Fruit fly (Drosophila melanogaster) whole organism, embryonic: ENCODE measurements around the gene CG43880.

ENCODE experiments used
- Ada2b ChIP-seq: fragments of 200-800 bp; sonication (Bioruptor generic); IDR thresholded peaks from 2 replicates; pipeline ENCODE4 v1.3.6; 2022; ENCODE audit warnings: missing biosample characterization, missing genetic modification characterization
- Antp ChIP-seq: fragments of 200-800 bp; sonication (Bioruptor generic); optimal IDR thresholded peaks from 3 replicates; lab custom pipeline; 2016; ENCODE audit warnings: missing biosample characterization, missing genetic modification characterization
- Bteb2 ChIP-seq: fragments of 200-800 bp; sonication (Bioruptor generic); optimal IDR thresholded peaks from 2 replicates; lab custom pipeline; 2016; ENCODE audit warnings: missing biosample characterization, missing genetic modification characterization
- CG1024 ChIP-seq: fragments of 200-800 bp; sonication (Bioruptor generic); IDR thresholded peaks from 2 replicates; pipeline ENCODE4 v1.3.6; 2022; ENCODE audit warnings: missing biosample characterization, missing genetic modification characterization
- CG10366 ChIP-seq: fragments of 200-800 bp; sonication (Bioruptor generic); IDR thresholded peaks from 2 replicates; pipeline ENCODE4 v1.3.6; 2022; ENCODE audit warnings: missing biosample characterization, missing genetic modification characterization
- CG11398 ChIP-seq: fragments of 200-800 bp; sonication (Bioruptor generic); optimal IDR thresholded peaks from 2 replicates; lab custom pipeline; 2016; ENCODE audit warnings: missing biosample characterization, missing genetic modification characterization
- CG11696 ChIP-seq: fragments of 200-800 bp; sonication (Bioruptor generic); IDR thresholded peaks from 2 replicates; pipeline ENCODE4 v1.3.6; 2022; ENCODE audit warnings: missing biosample characterization, missing genetic modification characterization
- CG12236 ChIP-seq: fragments of 200-800 bp; sonication (Bioruptor generic); optimal IDR thresholded peaks from 2 replicates; lab custom pipeline; 2016; ENCODE audit warnings: missing biosample characterization, missing genetic modification characterization
- CG1233 ChIP-seq: fragments of 200-800 bp; sonication (Bioruptor generic); optimal IDR thresholded peaks from 4 replicates; lab custom pipeline; 2018; ENCODE audit warnings: missing biosample characterization, mild to moderate bottlenecking, missing genetic modification characterization
- CG14014 ChIP-seq: fragments of 200-800 bp; sonication (Bioruptor generic); IDR thresholded peaks from 2 replicates; pipeline ENCODE4 v1.3.6; 2022; ENCODE audit warnings: missing biosample characterization, missing genetic modification characterization
- CG1603 ChIP-seq: fragments of 200-800 bp; sonication (Bioruptor generic); optimal IDR thresholded peaks from 2 replicates; lab custom pipeline; 2019; ENCODE audit warnings: missing biosample characterization, mild to moderate bottlenecking, missing genetic modification characterization, moderate library complexity
- CG17568 ChIP-seq: fragments of 200-800 bp; sonication (Bioruptor generic); optimal IDR thresholded peaks from 2 replicates; lab custom pipeline; 2018; ENCODE audit warnings: missing biosample characterization, mild to moderate bottlenecking, missing genetic modification characterization, moderate library complexity
- CG18262 ChIP-seq: fragments of 200-800 bp; optimal IDR thresholded peaks from 3 replicates; lab custom pipeline; 2019; ENCODE audit warnings: missing biosample characterization, mild to moderate bottlenecking, missing genetic modification characterization, moderate library complexity
- CG18764 ChIP-seq: fragments of 200-800 bp; sonication (Bioruptor generic); optimal IDR thresholded peaks from 3 replicates; lab custom pipeline; 2016; ENCODE audit warnings: missing biosample characterization, missing genetic modification characterization
- CG2129 ChIP-seq: fragments of 200-800 bp; sonication (Bioruptor generic); IDR thresholded peaks from 2 replicates; pipeline ENCODE4 v1.3.6; 2022; ENCODE audit warnings: missing biosample characterization, missing genetic modification characterization; ENCODE audit not compliant: partially characterized antibody
- CG3726 ChIP-seq: fragments of 200-800 bp; sonication (Bioruptor generic); IDR thresholded peaks from 3 replicates; pipeline ENCODE4, ENCODE4 v1.3.6; 2022; ENCODE audit warnings: missing biosample characterization, missing genetic modification characterization
- CG3847 ChIP-seq: fragments of 200-800 bp; sonication (Bioruptor generic); IDR thresholded peaks from 2 replicates; pipeline ENCODE4 v1.3.6; 2022; ENCODE audit warnings: missing biosample characterization, missing genetic modification characterization
- CG6175 ChIP-seq: fragments of 200-800 bp; sonication (Bioruptor generic); IDR thresholded peaks from 3 replicates; pipeline ENCODE4 v1.3.6; 2022; ENCODE audit warnings: missing biosample characterization, missing genetic modification characterization
- CG7839 ChIP-seq: fragments of 200-800 bp; sonication (Bioruptor generic); optimal IDR thresholded peaks from 3 replicates; lab custom pipeline; 2018; ENCODE audit warnings: missing biosample characterization, mild to moderate bottlenecking, missing genetic modification characterization, moderate library complexity
- CG7987 ChIP-seq: fragments of 200-800 bp; sonication (Bioruptor generic); optimal IDR thresholded peaks from 2 replicates; lab custom pipeline; 2018; ENCODE audit warnings: missing biosample characterization, mild to moderate bottlenecking, missing genetic modification characterization, moderate library complexity
- CG8359 ChIP-seq: fragments of 200-800 bp; sonication (Bioruptor generic); optimal IDR thresholded peaks from 2 replicates; lab custom pipeline; 2017; ENCODE audit warnings: missing biosample characterization, mild to moderate bottlenecking, missing genetic modification characterization, borderline replicate concordance
- CG9437 ChIP-seq: fragments of 200-800 bp; sonication (Bioruptor generic); optimal IDR thresholded peaks from 2 replicates; lab custom pipeline; 2018; ENCODE audit warnings: missing biosample characterization, mild to moderate bottlenecking, missing genetic modification characterization
- Camta ChIP-seq: fragments of 200-800 bp; sonication (Bioruptor generic); optimal IDR thresholded peaks from 2 replicates; lab custom pipeline; 2016; ENCODE audit warnings: missing biosample characterization, missing genetic modification characterization
- Deaf1 ChIP-seq: fragments of 200-800 bp; optimal IDR thresholded peaks from 3 replicates; lab custom pipeline; 2019; ENCODE audit warnings: missing biosample characterization, mild to moderate bottlenecking, missing genetic modification characterization, moderate library complexity
- Fer2 ChIP-seq: fragments of 200-800 bp; sonication (Bioruptor generic); optimal IDR thresholded peaks from 2 replicates; lab custom pipeline; 2018; ENCODE audit warnings: missing biosample characterization, mild to moderate bottlenecking, missing genetic modification characterization, moderate library complexity
- HmgZ ChIP-seq: fragments of 200-800 bp; sonication (Bioruptor generic); optimal IDR thresholded peaks from 2 replicates; lab custom pipeline; 2018; ENCODE audit warnings: missing biosample characterization, mild to moderate bottlenecking, missing genetic modification characterization
- Hmx ChIP-seq: fragments of 200-800 bp; sonication (Bioruptor generic); optimal IDR thresholded peaks from 2 replicates; lab custom pipeline; 2016; ENCODE audit warnings: missing biosample characterization, missing genetic modification characterization
- Hr39 ChIP-seq: fragments of >200 bp; optimal IDR thresholded peaks from 2 replicates; lab custom pipeline; 2017
- Mes4 ChIP-seq: fragments of 200-800 bp; sonication (Bioruptor generic); optimal IDR thresholded peaks from 2 replicates; lab custom pipeline; 2016; ENCODE audit warnings: missing biosample characterization, missing genetic modification characterization
- Oaz ChIP-seq: fragments of 200-800 bp; sonication (Bioruptor generic); IDR thresholded peaks from 2 replicates; pipeline ENCODE4 v1.3.6; 2022; ENCODE audit warnings: missing biosample characterization, missing genetic modification characterization
- Opbp ChIP-seq: fragments of 200-800 bp; sonication (Bioruptor generic); IDR thresholded peaks from 3 replicates; pipeline ENCODE4 v1.3.6; 2022; ENCODE audit warnings: missing biosample characterization, missing genetic modification characterization; ENCODE audit not compliant: partially characterized antibody
- Ptx1 ChIP-seq: fragments of 200-800 bp; sonication (Bioruptor generic); IDR thresholded peaks from 2 replicates; pipeline ENCODE4 v1.3.6; 2022; ENCODE audit warnings: missing biosample characterization, missing genetic modification characterization
- Xbp1 ChIP-seq: fragments of 200-800 bp; sonication (Bioruptor generic); optimal IDR thresholded peaks from 3 replicates; lab custom pipeline; 2016; ENCODE audit warnings: missing biosample characterization, mild to moderate bottlenecking, missing genetic modification characterization
- amos ChIP-seq: fragments of 200-800 bp; sonication (Bioruptor generic); IDR thresholded peaks from 2 replicates; pipeline ENCODE4 v1.3.6; 2022; ENCODE audit warnings: missing biosample characterization, missing genetic modification characterization; ENCODE audit not compliant: partially characterized antibody
- aop ChIP-seq: fragments of 200-800 bp; sonication (Bioruptor generic); IDR thresholded peaks from 2 replicates; pipeline ENCODE4 v1.3.6; 2022; ENCODE audit warnings: missing biosample characterization, missing genetic modification characterization
- croc ChIP-seq: fragments of 200-800 bp; sonication (Bioruptor generic); conservative IDR thresholded peaks from 3 replicates; pipeline ENCODE4 v1.3.6; 2022; ENCODE audit warnings: missing biosample characterization, missing genetic modification characterization
- dm ChIP-seq: fragments of 200-800 bp; sonication (Bioruptor generic); optimal IDR thresholded peaks from 3 replicates; lab custom pipeline; 2016; ENCODE audit warnings: missing biosample characterization, missing genetic modification characterization
- dysf ChIP-seq: fragments of 200-800 bp; sonication (Bioruptor generic); IDR thresholded peaks from 3 replicates; pipeline ENCODE4 v1.3.6; 2022; ENCODE audit warnings: missing biosample characterization, missing genetic modification characterization
- eve ChIP-seq, 2 experiments: fragments of >200 bp; optimal IDR thresholded peaks; 2 replicates each; lab custom pipeline; 2017; ENCODE audit warnings: missing biosample characterization in 2 of 2, missing genetic modification characterization in 2 of 2
- ewg ChIP-seq: fragments of 200-800 bp; sonication (Bioruptor generic); optimal IDR thresholded peaks from 3 replicates; lab custom pipeline; 2017; ENCODE audit warnings: mild to moderate bottlenecking, missing biosample characterization, missing genetic modification reagents, missing genetic modification characterization
- gce ChIP-seq: fragments of 200-800 bp; sonication (Bioruptor generic); IDR thresholded peaks from 3 replicates; pipeline ENCODE4 v1.3.6; 2022; ENCODE audit warnings: missing biosample characterization, missing genetic modification characterization
- grn ChIP-seq: fragments of 200-800 bp; sonication (Bioruptor generic); optimal IDR thresholded peaks from 3 replicates; lab custom pipeline; 2017; ENCODE audit warnings: missing biosample characterization, missing genetic modification characterization
- jigr1 ChIP-seq: fragments of 200-800 bp; sonication (Bioruptor generic); IDR thresholded peaks from 3 replicates; pipeline ENCODE4 v1.3.6; 2022; ENCODE audit warnings: missing biosample characterization, missing genetic modification characterization
- pb ChIP-seq: fragments of 200-800 bp; sonication (Bioruptor generic); optimal IDR thresholded peaks from 3 replicates; lab custom pipeline; 2016; ENCODE audit warnings: missing biosample characterization, missing genetic modification characterization
- sd ChIP-seq: fragments of 200-800 bp; sonication (Bioruptor generic); optimal IDR thresholded peaks from 3 replicates; lab custom pipeline; 2018; ENCODE audit warnings: missing biosample characterization, mild to moderate bottlenecking, missing genetic modification characterization, moderate library complexity
- sens ChIP-seq: fragments of 200-800 bp; sonication (Bioruptor generic); peaks from one replicate; lab custom pipeline; 2016; ENCODE audit warnings: missing biosample characterization, missing genetic modification characterization
- seq ChIP-seq: fragments of 200-800 bp; sonication (Bioruptor generic); IDR thresholded peaks from 2 replicates; pipeline ENCODE4 v1.3.6; 2022; ENCODE audit warnings: missing biosample characterization, missing genetic modification characterization
- shn ChIP-seq: fragments of 200-800 bp; sonication (Bioruptor generic); optimal IDR thresholded peaks from 3 replicates; lab custom pipeline; 2016; ENCODE audit warnings: missing biosample characterization, missing genetic modification characterization
- vvl ChIP-seq: fragments of 200-800 bp; sonication (Bioruptor generic); IDR thresholded peaks from 2 replicates; pipeline ENCODE4 v1.3.6; 2022; ENCODE audit warnings: missing biosample characterization, missing genetic modification characterization
- wek ChIP-seq: fragments of 200-800 bp; sonication (Bioruptor generic); optimal IDR thresholded peaks from 3 replicates; lab custom pipeline; 2018; ENCODE audit warnings: missing biosample characterization, mild to moderate bottlenecking, missing genetic modification characterization, moderate library complexity

The CG43880 gene

dm6 chr3L:7988828-7989673 lies 42.9 kb upstream of the CG43880 start (continued):
- TF ChIP-seq CG10366 (no peak), HmgZ (tag; lab: Kevin White, UChicago) (no peak), Deaf1 (tag; lab: Kevin White, UChicago) (peak; percentile 29), CG11398 (GFP tag; lab: Kevin White, UChicago) (no peak), CG3847 (no peak), Antp (GFP tag; lab: Kevin White, UChicago) (peak; percentile 21), CG7839 (tag; lab: Kevin White, UChicago) (peak; percentile 80), CG8359 (GFP tag; lab: Kevin White, UChicago) (peak; percentile 74), shn (GFP tag; lab: Kevin White, UChicago) (peak; percentile 14), gce (GFP tag; lab: Robert Waterston, UW) (no peak), Mes4 (GFP tag; lab: Kevin White, UChicago) (no peak), CG1024 (GFP tag; lab: Robert Waterston, UW) (peak; percentile 53), CG18764 (GFP tag; lab: Kevin White, UChicago) (peak; percentile 59), Ada2b (GFP tag; lab: Robert Waterston, UW) (peak; percentile 25; the same call in 1 of the 2 replicates), eve (GFP tag; optimal IDR thresholded peaks at IDR 0.05; lab: Kevin White, UChicago) (peak; percentile 19 to 88), CG12236 (GFP tag; lab: Kevin White, UChicago) (peak; percentile 27), CG9437 (GFP tag; lab: Kevin White, UChicago) (peak; percentile 60), aop (GFP tag; lab: Robert Waterston, UW) (no peak), Hmx (GFP tag; lab: Kevin White, UChicago) (no peak), Fer2 (tag; lab: Kevin White, UChicago) (no peak), jigr1 (GFP tag; lab: Robert Waterston, UW) (peak; percentile 37; the same call in 1 of the 3 replicates), CG18262 (peak; percentile 93), sens (GFP tag; lab: Kevin White, UChicago) (peak; percentile 97), vvl (peak; percentile 73), CG11696 (GFP tag; lab: Robert Waterston, UW) (no peak), amos (GFP tag; lab: Robert Waterston, UW) (no peak), Opbp (GFP tag; lab: Robert Waterston, UW) (no peak; the same call in 2 of the 3 replicates), dysf (no peak), Camta (GFP tag; lab: Kevin White, UChicago) (peak; percentile 58), croc (GFP tag; lab: Robert Waterston, UW) (peak; percentile 70), grn (GFP tag; lab: Kevin White, UChicago) (peak; percentile 14), Oaz (GFP tag; lab: Robert Waterston, UW) (no peak), CG1233 (GFP tag; lab: Kevin White, UChicago) (peak; percentile 68), Bteb2 (no peak), CG6175 (GFP tag; lab: Robert Waterston, UW) (no peak), seq (peak; percentile 49), CG7987 (GFP tag; lab: Kevin White, UChicago) (no peak), Ptx1 (peak; percentile 68), Xbp1 (GFP tag; lab: Kevin White, UChicago) (peak; percentile 71), Hr39 (peak; percentile 38), CG2129 (GFP tag; lab: Robert Waterston, UW) (no peak), wek (GFP tag; lab: Kevin White, UChicago) (no peak), CG3726 (peak; percentile 45; the same call in 1 of the 3 replicates), dm (no peak), ewg (GFP tag; lab: Kevin White, UChicago) (peak; percentile 60), sd (no peak), CG17568 (peak; percentile 26), CG14014 (GFP tag; lab: Robert Waterston, UW) (peak; percentile 41; the same call in 1 of the 2 replicates), CG1603 (tag; lab: Kevin White, UChicago) (no peak), pb (peak; percentile 35)
